Worm (Caenorhabditis elegans): ENCODE results near the gene vps-36.

vps-36 gene

ce11 chrV:10921747-10922146 is 38.7 kb downstream of the vps-36 start, which contains the start of gene nas-31:
TSS of gene nas-31 (minus strand) at chrV:10921847.
- TF ChIP-seq cog-1 (tag; optimal IDR thresholded peaks at IDR 0.05) (no peak), ztf-29 (GFP tag; IDR thresholded peaks at IDR 0.05) (no peak), ztf-23 (GFP tag; IDR thresholded peaks at IDR 0.05) (no peak), klf-2 (GFP tag; conservative IDR thresholded peaks at IDR 0.05) (no peak), T22C8.4 (GFP tag; IDR thresholded peaks at IDR 0.05) (no peak), tab-1 (GFP tag; IDR thresholded peaks at IDR 0.05) (no peak)

DNA sequence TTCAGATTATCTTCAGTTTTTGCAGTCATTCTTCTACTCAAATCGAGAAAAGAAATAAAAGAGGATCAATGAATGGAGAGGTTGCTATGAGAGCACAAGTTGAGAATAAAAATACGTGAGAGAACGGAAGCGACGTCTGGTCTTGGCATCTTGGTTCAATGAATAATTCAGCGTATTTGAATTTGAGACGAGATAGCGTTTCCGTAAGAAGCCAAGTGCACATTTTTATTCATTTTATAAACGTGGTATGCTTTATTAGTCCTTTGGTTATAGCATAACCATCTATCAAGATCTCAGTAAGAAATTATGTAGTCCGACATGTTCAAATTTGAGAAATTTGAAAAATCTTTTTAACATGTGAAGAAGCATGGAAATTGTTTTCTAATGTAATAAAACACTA is 42.1 kb downstream of the vps-36 start, which contains the start of gene F58B4.2:
Gene F58B4.2, minus strand, starts transcription at position 101 of the 400 bp plus-strand sequence.
- no peak for TF ChIP-seq klf-2 (GFP tag; conservative IDR thresholded peaks at IDR 0.05)
- TF ChIP-seq ztf-29 (GFP tag; IDR thresholded peaks at IDR 0.05) = no peak

DNA sequence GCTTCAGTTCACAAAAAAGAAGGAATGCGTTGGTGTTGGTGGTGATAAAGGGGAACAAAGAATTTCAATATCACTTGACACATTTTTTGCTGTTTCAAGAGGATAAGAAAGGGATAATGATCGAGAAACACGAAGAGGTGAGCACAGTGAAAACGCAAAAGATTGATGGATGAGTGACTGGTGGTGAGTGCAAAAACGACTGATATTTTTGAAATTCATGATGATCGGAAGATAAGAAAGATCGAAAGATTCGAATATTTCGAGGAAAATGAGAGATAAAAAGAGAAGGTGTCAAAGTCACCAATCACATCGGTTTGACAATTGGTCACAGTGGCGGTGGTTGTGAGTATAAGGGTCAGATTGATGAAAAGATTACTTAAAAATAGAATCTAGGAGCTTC is 44.5 kb downstream of the vps-36 start:
- no peak for TF ChIP-seq flt-1 (GFP tag; IDR thresholded peaks at IDR 0.05)
- no peak for TF ChIP-seq ref-1 (GFP tag; conservative IDR thresholded peaks at IDR 0.05)
- no peak for TF ChIP-seq T22C8.4 (GFP tag; IDR thresholded peaks at IDR 0.05)
- TF ChIP-seq med-1 (GFP tag; optimal IDR thresholded peaks at IDR 0.05; ENCODE audit: insufficient read depth) = no peak
- no peak for TF ChIP-seq ztf-23 (GFP tag; IDR thresholded peaks at IDR 0.05)
- TF ChIP-seq tab-1 (GFP tag; IDR thresholded peaks at IDR 0.05) = no peak
- no peak for TF ChIP-seq ztf-29 (GFP tag; IDR thresholded peaks at IDR 0.05)
- TF ChIP-seq cog-1 (tag; optimal IDR thresholded peaks at IDR 0.05) = no peak
- no peak for TF ChIP-seq klf-2 (GFP tag; conservative IDR thresholded peaks at IDR 0.05)

DNA sequence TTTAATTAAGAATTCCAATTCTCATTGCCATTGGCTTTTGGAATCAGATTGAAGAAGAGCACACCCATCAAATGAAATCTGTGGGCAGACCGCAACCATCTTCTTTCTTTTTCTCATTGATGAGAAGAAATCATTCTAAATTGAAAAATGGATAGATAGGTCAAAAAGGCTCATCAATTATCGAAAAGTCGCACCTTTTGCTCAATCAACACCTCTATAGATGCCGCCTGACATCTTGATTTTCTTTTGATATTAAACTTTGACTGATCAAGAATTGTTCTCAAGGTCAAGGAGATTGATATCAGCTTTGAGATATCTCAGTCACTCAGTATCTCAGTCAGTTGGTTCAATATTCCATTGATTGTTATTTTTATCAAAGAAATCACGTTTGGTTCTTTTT is 50.5 kb downstream of the vps-36 start:
- no peak for TF ChIP-seq ztf-29 (GFP tag; IDR thresholded peaks at IDR 0.05)
- TF ChIP-seq med-1 (GFP tag; optimal IDR thresholded peaks at IDR 0.05; ENCODE audit: insufficient read depth) = no peak
- TF ChIP-seq tab-1 (GFP tag; IDR thresholded peaks at IDR 0.05) = no peak
- no peak for TF ChIP-seq ztf-23 (GFP tag; IDR thresholded peaks at IDR 0.05)
- TF ChIP-seq klf-2 (GFP tag; conservative IDR thresholded peaks at IDR 0.05) = no peak
- no peak for TF ChIP-seq ref-1 (GFP tag; conservative IDR thresholded peaks at IDR 0.05)
- TF ChIP-seq flt-1 (GFP tag; IDR thresholded peaks at IDR 0.05) = no peak
- TF ChIP-seq cog-1 (tag; optimal IDR thresholded peaks at IDR 0.05) = no peak
- no peak for TF ChIP-seq T22C8.4 (GFP tag; IDR thresholded peaks at IDR 0.05)

ce11 chrV:10909071-10909470 is 51.4 kb downstream of the vps-36 start, which contains the start of gene zzz-1:
TSS of gene zzz-1 (minus strand) at chrV:10909171.
- TF ChIP-seq cog-1 (tag; optimal IDR thresholded peaks at IDR 0.05) (no peak), flt-1 (GFP tag; IDR thresholded peaks at IDR 0.05) (no peak), ref-1 (GFP tag; conservative IDR thresholded peaks at IDR 0.05) (no peak), ztf-29 (GFP tag; IDR thresholded peaks at IDR 0.05) (no peak), tab-1 (GFP tag; IDR thresholded peaks at IDR 0.05) (no peak), klf-2 (GFP tag; conservative IDR thresholded peaks at IDR 0.05) (no peak)
